Fruit fly (Drosophila melanogaster): Measurements from ENCODE around the gene btsz.

DNA sequence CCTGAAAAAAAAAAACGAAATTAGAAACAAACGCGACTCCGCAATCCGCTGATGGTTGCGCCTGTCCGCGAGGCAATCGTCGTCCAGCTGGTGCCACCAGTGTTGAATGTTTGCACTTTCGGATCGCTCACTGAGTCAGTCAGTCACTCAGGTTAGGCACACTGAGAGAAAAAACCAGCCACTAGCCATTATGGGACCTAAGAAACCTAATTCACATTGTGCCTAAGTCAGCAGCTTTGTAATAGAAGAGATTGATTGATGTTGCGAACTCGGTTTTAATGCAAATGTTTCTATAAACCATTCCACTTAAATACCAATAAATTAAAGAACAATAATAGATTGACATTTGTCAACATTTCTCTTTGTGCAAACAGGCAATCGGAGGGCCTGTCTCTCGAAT is 114.2 kb downstream of the btsz start:
- TF ChIP-seq btn (GFP tag; optimal IDR thresholded peaks at IDR 0.05) (no peak), fru (optimal IDR thresholded peaks at IDR 0.05) (no peak), CG7928 (GFP tag; optimal IDR thresholded peaks at IDR 0.05) (no peak), Dll (GFP tag; IDR thresholded peaks at IDR 0.05; ENCODE audit: partially characterized antibody) (no peak), CG11085 (GFP tag; IDR thresholded peaks at IDR 0.05) (no peak), Dref (GFP tag; IDR thresholded peaks at IDR 0.05) (no peak), CG9817 (tag; optimal IDR thresholded peaks at IDR 0.05) (no peak)
